Fruit fly (Drosophila melanogaster) whole organism, adult: ENCODE measurements around the gene dwg.
A peak's percentile ranks its signal among the peaks of the same experiment; 100 is the strongest.

ENCODE experiments used
- CG11617 ChIP-seq: fragments of 200-800 bp; sonication (Bioruptor generic); optimal IDR thresholded peaks from 2 replicates; lab custom pipeline; 2017; ENCODE audit warnings: mild to moderate bottlenecking, missing biosample characterization, missing genetic modification reagents, missing genetic modification characterization
- CG12768 ChIP-seq: fragments of 200-800 bp; sonication (Bioruptor generic); optimal IDR thresholded peaks from 2 replicates; lab custom pipeline; 2017; ENCODE audit warnings: missing biosample characterization, missing genetic modification characterization, mild to moderate bottlenecking, moderate library complexity, missing genetic modification reagents
- CG14711 ChIP-seq: fragments of 200-800 bp; sonication (Bioruptor generic); optimal IDR thresholded peaks from 2 replicates; lab custom pipeline; 2018; ENCODE audit warnings: missing biosample characterization, mild to moderate bottlenecking, missing genetic modification characterization, moderate library complexity
- CG1620 ChIP-seq: fragments of 200-800 bp; sonication (Bioruptor generic); optimal IDR thresholded peaks from 2 replicates; lab custom pipeline; 2016; ENCODE audit warnings: missing biosample characterization, missing genetic modification characterization
- CG33017 ChIP-seq: fragments of 200-800 bp; sonication (Bioruptor generic); optimal IDR thresholded peaks from 2 replicates; lab custom pipeline; 2018; ENCODE audit warnings: missing biosample characterization, mild to moderate bottlenecking, missing genetic modification characterization, moderate library complexity
- CG5204 ChIP-seq: fragments of 200-800 bp; sonication (Bioruptor generic); optimal IDR thresholded peaks from 2 replicates; lab custom pipeline; 2016; ENCODE audit warnings: missing biosample characterization, missing genetic modification characterization
- CG7045 ChIP-seq: fragments of 200-800 bp; sonication (Bioruptor generic); optimal IDR thresholded peaks from 2 replicates; lab custom pipeline; 2017; ENCODE audit warnings: missing biosample characterization, mild to moderate bottlenecking, missing genetic modification characterization
- CG7101 ChIP-seq: fragments of 200-800 bp; sonication (Bioruptor generic); optimal IDR thresholded peaks from 2 replicates; lab custom pipeline; 2018; ENCODE audit warnings: missing biosample characterization, mild to moderate bottlenecking, missing genetic modification characterization, moderate library complexity
- Crg-1 ChIP-seq: fragments of 200-800 bp; sonication (Bioruptor generic); optimal IDR thresholded peaks from 2 replicates; lab custom pipeline; 2016; ENCODE audit warnings: missing biosample characterization, missing genetic modification characterization
- Hr96 ChIP-seq: fragments of 200-800 bp; sonication (Bioruptor generic); optimal IDR thresholded peaks from 2 replicates; lab custom pipeline; 2016; ENCODE audit warnings: missing biosample characterization, missing genetic modification characterization
- Mnt ChIP-seq: fragments of 200-800 bp; sonication (Bioruptor generic); optimal IDR thresholded peaks from 2 replicates; lab custom pipeline; 2016; ENCODE audit warnings: missing biosample characterization, mild to moderate bottlenecking, missing genetic modification characterization
- bab1 ChIP-seq: fragments of 200-800 bp; sonication (Bioruptor generic); optimal IDR thresholded peaks from 3 replicates; lab custom pipeline; 2019; ENCODE audit warnings: missing biosample characterization, mild to moderate bottlenecking, missing genetic modification characterization, moderate library complexity
- cic ChIP-seq: fragments of 200-800 bp; sonication (Bioruptor generic); optimal IDR thresholded peaks from 2 replicates; lab custom pipeline; 2017; ENCODE audit warnings: missing biosample characterization, mild to moderate bottlenecking, missing genetic modification characterization, moderate library complexity
- cnc ChIP-seq, 2 experiments: fragments of >200 bp; optimal IDR thresholded peaks; 2 replicates each; lab custom pipeline; 2017
- kay ChIP-seq: fragments of 200-800 bp; sonication (Bioruptor generic); peaks from one replicate; lab custom pipeline; 2016; ENCODE audit warnings: missing biosample characterization, missing genetic modification characterization, borderline replicate concordance
- ovo ChIP-seq: fragments of 200-800 bp; sonication (Bioruptor generic); optimal IDR thresholded peaks from 2 replicates; lab custom pipeline; 2016; ENCODE audit warnings: missing biosample characterization, missing genetic modification characterization
- pad ChIP-seq: fragments of 200-800 bp; sonication (Bioruptor generic); optimal IDR thresholded peaks from 3 replicates; lab custom pipeline; 2017; ENCODE audit warnings: missing biosample characterization, missing genetic modification characterization, mild to moderate bottlenecking, moderate library complexity, missing genetic modification reagents
- tj ChIP-seq: fragments of 200-800 bp; sonication (Bioruptor generic); optimal IDR thresholded peaks from 3 replicates; lab custom pipeline; 2017; ENCODE audit warnings: missing biosample characterization, mild to moderate bottlenecking, missing genetic modification characterization, moderate library complexity
- toe ChIP-seq: fragments of 200-800 bp; sonication (Bioruptor generic); optimal IDR thresholded peaks from 2 replicates; lab custom pipeline; 2016; ENCODE audit warnings: missing biosample characterization, missing genetic modification characterization

dwg gene

DNA sequence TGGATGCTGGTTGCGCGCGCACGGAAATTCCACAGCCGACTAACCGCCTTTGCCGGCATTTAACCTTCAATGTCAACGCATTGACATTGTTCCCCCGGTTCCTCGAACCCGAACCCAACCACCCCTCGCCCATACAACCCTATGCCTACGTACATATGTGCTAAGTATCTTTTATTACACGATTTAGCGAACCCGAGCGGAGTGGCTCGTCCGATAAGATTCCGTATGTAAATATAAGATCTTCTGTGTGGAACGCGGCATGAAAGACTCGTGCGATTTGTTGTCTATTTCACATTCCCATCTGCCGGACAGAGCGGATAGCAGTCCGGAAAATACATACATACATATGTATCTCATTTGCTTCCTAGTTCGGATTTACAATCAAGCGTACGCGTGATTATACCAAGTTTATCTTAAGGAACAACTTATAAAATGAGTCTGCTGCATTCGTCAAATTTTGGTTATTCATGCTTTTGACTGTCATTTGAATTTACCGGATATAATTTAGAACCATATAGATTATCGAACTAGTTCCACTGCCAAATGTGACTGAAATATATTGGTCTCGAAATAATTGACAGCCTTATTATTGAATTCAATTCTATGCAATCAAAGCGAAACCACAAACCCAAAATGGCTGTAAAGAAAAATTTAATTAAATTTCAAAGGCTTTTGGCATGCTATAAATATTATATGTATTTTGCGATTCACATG, 20.0 kb upstream of the dwg start, which contains the start of gene CG2680:
CG2680 (minus strand) TSS at position 51 of the 714 bp plus-strand sequence.
- no peak for TF ChIP-seq Mnt
- TF ChIP-seq CG11617 = no peak
- TF ChIP-seq tj = no peak
- TF ChIP-seq CG1620 (GFP tag; lab: Kevin White, UChicago) = no peak
- TF ChIP-seq toe (GFP tag; lab: Kevin White, UChicago) = no peak
- TF ChIP-seq CG7101 = no peak
- no peak for TF ChIP-seq Hr96 (GFP tag; lab: Kevin White, UChicago)
- TF ChIP-seq cnc (optimal IDR thresholded peaks at IDR 0.05; lab: Kevin White, UChicago) = no peak
- no peak for TF ChIP-seq CG12768 (GFP tag; lab: Kevin White, UChicago)
- TF ChIP-seq kay (GFP tag; lab: Kevin White, UChicago) = no peak
- TF ChIP-seq pad = no peak
- TF ChIP-seq CG14711 = no peak

DNA sequence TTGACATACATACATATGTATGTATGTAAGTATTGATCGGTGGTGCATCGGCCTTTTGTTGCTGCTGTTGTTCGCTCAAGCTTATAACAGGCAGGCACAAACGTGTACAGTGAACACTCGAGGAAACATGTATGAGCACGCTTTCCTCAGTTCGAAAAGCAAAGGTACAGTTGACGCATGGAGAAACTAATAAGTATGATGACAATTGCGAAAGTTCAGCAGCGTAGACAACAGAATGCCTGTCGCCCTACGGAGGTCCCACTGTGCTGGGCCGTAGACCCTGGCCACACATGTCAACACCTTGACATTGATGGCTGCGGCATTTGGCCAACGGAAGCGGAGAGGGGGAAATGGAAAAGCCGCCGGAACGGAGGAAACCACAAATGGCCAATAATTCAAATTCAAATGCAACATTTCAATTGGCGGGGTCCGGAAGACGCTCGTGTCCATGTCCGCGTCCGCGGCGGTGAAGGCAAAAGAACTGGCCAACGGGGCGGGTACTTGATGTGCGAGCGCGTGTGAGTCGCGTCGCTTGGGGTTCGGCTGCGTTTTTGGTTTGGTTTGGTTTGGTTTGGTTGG, 19.3 kb upstream of the dwg start, which contains the start of gene CG2681:
CG2681 (plus strand) TSS at position 529 of the 579 bp plus-strand sequence.
- TF ChIP-seq Crg-1 (GFP tag; lab: Kevin White, UChicago) = peak; percentile 9
- TF ChIP-seq CG7101 = peak; percentile 42
- no peak for TF ChIP-seq kay (GFP tag; lab: Kevin White, UChicago)
- no peak for TF ChIP-seq CG12768 (GFP tag; lab: Kevin White, UChicago)
- no peak for TF ChIP-seq bab1 (GFP tag; lab: Kevin White, UChicago)
- TF ChIP-seq CG14711 = no peak
- peak; percentile 18 for TF ChIP-seq Hr96 (GFP tag; lab: Kevin White, UChicago)
- TF ChIP-seq pad = peak; percentile 1
- TF ChIP-seq cic (GFP tag; lab: Kevin White, UChicago) = no peak
- peak; percentile 7 for TF ChIP-seq CG11617
- peak; percentile 44 for TF ChIP-seq Mnt
- TF ChIP-seq ovo (GFP tag; lab: Kevin White, UChicago) = no peak
- TF ChIP-seq cnc (optimal IDR thresholded peaks at IDR 0.05; lab: Kevin White, UChicago) = no peak
- TF ChIP-seq CG33017 (tag; lab: Kevin White, UChicago) = no peak
- no peak for TF ChIP-seq CG5204 (GFP tag; lab: Kevin White, UChicago)
- TF ChIP-seq toe (GFP tag; lab: Kevin White, UChicago) = peak; percentile 17

DNA sequence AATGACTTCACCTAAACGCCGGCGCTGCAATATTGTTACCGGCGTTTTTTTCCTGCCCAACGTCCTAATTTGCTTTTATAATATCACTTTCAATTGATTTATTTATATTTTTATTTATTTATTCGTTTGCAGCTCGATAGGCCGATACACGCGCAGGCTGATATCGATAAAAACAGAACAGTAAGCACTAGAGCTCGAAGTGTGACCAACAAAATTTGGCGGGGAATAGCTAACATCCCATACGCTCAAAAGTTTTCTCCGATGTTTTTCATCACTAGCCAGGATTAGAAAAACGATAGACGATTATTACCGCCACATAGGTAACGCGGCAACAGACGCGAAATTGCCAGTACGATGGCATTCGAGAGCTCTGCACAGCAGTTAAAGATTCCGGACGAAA, 13.7 kb upstream of the dwg start, which contains the start of the genes CG2685 and CG2694:
CG2685 (minus strand) TSS at position 185 of the 400 bp plus-strand sequence.
CG2694 (plus strand) TSS at position 304 of the 400 bp plus-strand sequence.
- TF ChIP-seq CG1620 (GFP tag; lab: Kevin White, UChicago) (peak; percentile 0), cic (GFP tag; lab: Kevin White, UChicago) (no peak), CG7101 (peak; percentile 20), Mnt (peak; percentile 45), CG33017 (tag; lab: Kevin White, UChicago) (no peak), pad (peak; percentile 9), bab1 (GFP tag; lab: Kevin White, UChicago) (peak; percentile 20), ovo (GFP tag; lab: Kevin White, UChicago) (no peak), Crg-1 (GFP tag; lab: Kevin White, UChicago) (no peak)

DNA sequence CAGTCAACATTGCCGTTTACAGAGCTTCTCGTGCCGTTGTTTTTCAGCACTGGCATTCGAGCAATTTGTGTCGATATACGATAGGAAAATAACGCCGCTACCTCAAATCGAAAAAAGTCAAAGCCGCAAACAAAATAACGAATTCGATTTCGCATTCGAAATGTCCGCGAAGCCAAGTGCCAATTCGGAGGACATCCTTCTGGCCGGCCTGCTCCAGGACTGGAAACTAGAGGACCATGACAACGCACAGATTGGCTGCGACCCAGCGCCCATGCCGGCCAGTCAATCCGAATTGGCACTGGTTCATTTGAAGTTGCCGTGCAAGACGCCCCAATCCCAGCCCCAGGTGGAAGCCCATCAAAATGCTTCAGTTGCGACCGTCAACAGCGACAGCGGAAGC, 12.8 kb upstream of the dwg start:
- TF ChIP-seq ovo (GFP tag; lab: Kevin White, UChicago) (no peak), bab1 (GFP tag; lab: Kevin White, UChicago) (peak; percentile 90), tj (peak; percentile 12), CG1620 (GFP tag; lab: Kevin White, UChicago) (peak; percentile 7), CG11617 (peak; percentile 29), Crg-1 (GFP tag; lab: Kevin White, UChicago) (peak; percentile 1), CG5204 (GFP tag; lab: Kevin White, UChicago) (no peak), CG14711 (peak; percentile 15), pad (peak; percentile 34)

DNA sequence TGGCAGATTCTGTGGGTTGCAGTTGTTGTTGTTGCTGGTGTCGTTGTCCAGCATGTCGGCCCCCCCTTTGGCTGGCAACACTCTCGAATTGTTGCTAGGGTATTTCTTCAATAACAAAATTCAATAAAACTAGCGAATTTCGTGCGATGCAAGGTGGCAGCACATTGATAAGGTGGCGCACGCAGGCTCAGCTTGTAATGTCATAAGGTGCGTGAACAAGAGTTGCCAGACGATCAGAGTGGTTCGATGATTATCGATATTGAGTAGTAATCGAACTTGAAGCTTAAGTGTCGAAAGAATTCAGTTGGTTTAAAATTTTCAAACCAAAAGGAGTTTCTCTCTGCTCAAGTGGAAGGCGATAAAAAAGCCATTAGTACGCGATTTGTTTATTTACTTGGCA, 7.4 kb upstream of the dwg start, which contains the start of gene CG2701:
CG2701 (minus strand) TSS at position 206 of the 400 bp plus-strand sequence.
- TF ChIP-seq bab1 (GFP tag; lab: Kevin White, UChicago) (peak; percentile 72), CG5204 (GFP tag; lab: Kevin White, UChicago) (no peak), Mnt (peak; percentile 40), CG1620 (GFP tag; lab: Kevin White, UChicago) (peak; percentile 19), Crg-1 (GFP tag; lab: Kevin White, UChicago) (no peak), CG11617 (no peak)

DNA sequence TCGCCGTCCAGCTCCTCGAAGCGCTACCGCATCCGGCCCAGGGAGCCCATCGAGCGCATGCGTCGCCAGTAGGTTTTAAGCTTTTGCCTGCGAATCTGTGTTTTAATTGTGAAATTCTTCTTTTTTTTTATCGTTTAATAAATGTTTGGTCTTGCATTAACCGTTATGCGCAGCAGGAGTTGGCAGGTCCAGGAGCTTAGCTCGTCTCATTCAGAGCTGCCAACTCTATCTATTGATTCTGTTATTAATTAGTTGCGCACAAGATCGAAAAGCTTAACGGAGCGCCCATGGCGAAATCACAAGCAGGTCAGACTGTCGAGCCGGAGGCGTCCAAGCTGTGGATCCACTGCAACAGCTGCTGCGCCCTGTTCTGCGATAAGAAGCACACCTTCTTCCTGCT, 1.1 kb upstream of the dwg start, which contains the start of gene vilya:
vilya (plus strand) TSS at position 259 of the 400 bp plus-strand sequence.
- TF ChIP-seq CG5204 (GFP tag; lab: Kevin White, UChicago) (no peak), CG1620 (GFP tag; lab: Kevin White, UChicago) (no peak), CG12768 (GFP tag; lab: Kevin White, UChicago) (no peak), Crg-1 (GFP tag; lab: Kevin White, UChicago) (no peak), ovo (GFP tag; lab: Kevin White, UChicago) (no peak), cic (GFP tag; lab: Kevin White, UChicago) (no peak), bab1 (GFP tag; lab: Kevin White, UChicago) (no peak), CG7045 (no peak), tj (no peak)
